Fruit fly (Drosophila melanogaster): Measurements from ENCODE around the gene CG15386.

DNA sequence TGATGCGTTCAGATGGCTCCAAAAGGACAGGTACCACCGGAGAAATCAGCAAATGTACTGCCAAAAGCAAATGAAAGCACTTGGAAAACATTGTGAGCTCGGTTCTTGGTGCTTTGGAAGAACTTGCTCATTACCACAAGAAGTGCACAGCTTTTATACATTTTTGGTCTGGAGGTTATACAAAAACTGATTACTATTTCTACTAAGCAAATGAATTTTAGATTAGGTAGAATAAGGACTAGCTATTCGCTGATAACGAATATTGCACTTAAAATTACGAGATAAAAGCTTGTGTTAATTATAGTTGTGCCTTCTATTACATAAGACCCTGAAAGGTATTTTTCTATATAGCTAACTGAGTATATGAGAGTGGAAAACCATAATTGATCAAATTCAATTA lies 37.9 kb upstream of the CG15386 start, which contains the start of gene Send1:
- TF ChIP-seq ab (GFP tag; optimal IDR thresholded peaks at IDR 0.05) (no peak), slbo (GFP tag; IDR thresholded peaks at IDR 0.05) (no peak), z (GFP tag; IDR thresholded peaks at IDR 0.05) (no peak), CG11456 (GFP tag; IDR thresholded peaks at IDR 0.05) (no peak), Usf (GFP tag; optimal IDR thresholded peaks at IDR 0.05) (no peak), fru (optimal IDR thresholded peaks at IDR 0.05) (no peak), C15 (GFP tag; IDR thresholded peaks at IDR 0.05) (no peak)

All from whole organism, embryonic.